Fruit fly (Drosophila melanogaster) whole organism, embryonic: ENCODE measurements around the gene Cpr73D.

Experiments used
- Abd-B ChIP-seq: fragments of 200-800 bp; sonication (Bioruptor generic); optimal IDR thresholded peaks from 2 replicates; lab custom pipeline; 2018; ENCODE audit warnings: missing biosample characterization, mild to moderate bottlenecking, missing genetic modification characterization, moderate library complexity
- Atf-2 ChIP-seq: fragments of 200-800 bp; sonication (Bioruptor generic); optimal IDR thresholded peaks from 2 replicates; lab custom pipeline; 2016; ENCODE audit warnings: missing biosample characterization, missing genetic modification characterization
- BtbVII ChIP-seq: fragments of 200-800 bp; sonication (Bioruptor generic); optimal IDR thresholded peaks from 3 replicates; lab custom pipeline; 2017; ENCODE audit warnings: missing biosample characterization, mild to moderate bottlenecking, missing genetic modification characterization
- CG10979 ChIP-seq: fragments of 200-800 bp; sonication (Bioruptor generic); optimal IDR thresholded peaks from 2 replicates; lab custom pipeline; 2018; ENCODE audit warnings: missing biosample characterization, mild to moderate bottlenecking, missing genetic modification characterization, moderate library complexity
- CG11560 ChIP-seq: fragments of 200-800 bp; sonication (Bioruptor generic); IDR thresholded peaks from 3 replicates; pipeline ENCODE4 v1.3.6; 2022; ENCODE audit warnings: missing biosample characterization, missing genetic modification characterization
- CG12942 ChIP-seq: fragments of 200-800 bp; sonication (Bioruptor generic); optimal IDR thresholded peaks from 3 replicates; lab custom pipeline; 2016; ENCODE audit warnings: missing biosample characterization, missing genetic modification characterization
- CG13287 ChIP-seq: fragments of 200-800 bp; sonication (Bioruptor generic); IDR thresholded peaks from 2 replicates; pipeline ENCODE4 v1.3.6; 2022; ENCODE audit warnings: missing biosample characterization, missing genetic modification characterization; ENCODE audit not compliant: partially characterized antibody
- CG14441 ChIP-seq: fragments of 200-800 bp; sonication (Bioruptor generic); IDR thresholded peaks from 2 replicates; pipeline ENCODE4 v1.3.6; 2022; ENCODE audit warnings: missing biosample characterization, missing genetic modification characterization
- CG15011 ChIP-seq: fragments of 200-800 bp; sonication (Bioruptor generic); optimal IDR thresholded peaks from 3 replicates; lab custom pipeline; 2018; ENCODE audit warnings: missing biosample characterization, mild to moderate bottlenecking, missing genetic modification characterization
- CG1792 ChIP-seq: fragments of 200-800 bp; sonication (Bioruptor generic); optimal IDR thresholded peaks from 2 replicates; lab custom pipeline; 2016; ENCODE audit warnings: missing biosample characterization, missing genetic modification characterization
- CG2712 ChIP-seq: fragments of 200-800 bp; optimal IDR thresholded peaks from 3 replicates; lab custom pipeline; 2019; ENCODE audit warnings: missing biosample characterization, mild to moderate bottlenecking, missing genetic modification characterization, moderate library complexity
- CG3726 ChIP-seq: fragments of 200-800 bp; sonication (Bioruptor generic); IDR thresholded peaks from 3 replicates; pipeline ENCODE4, ENCODE4 v1.3.6; 2022; ENCODE audit warnings: missing biosample characterization, missing genetic modification characterization
- CG3847 ChIP-seq: fragments of 200-800 bp; sonication (Bioruptor generic); IDR thresholded peaks from 2 replicates; pipeline ENCODE4 v1.3.6; 2022; ENCODE audit warnings: missing biosample characterization, missing genetic modification characterization
- CG4617 ChIP-seq: fragments of 200-800 bp; sonication (Bioruptor generic); optimal IDR thresholded peaks from 3 replicates; lab custom pipeline; 2016; ENCODE audit warnings: missing biosample characterization, missing genetic modification characterization, borderline replicate concordance
- CG5245 ChIP-seq: fragments of 200-800 bp; sonication (Bioruptor generic); optimal IDR thresholded peaks from 3 replicates; lab custom pipeline; 2016; ENCODE audit warnings: missing biosample characterization, missing genetic modification characterization
- CG5953 ChIP-seq: fragments of 200-800 bp; sonication (Bioruptor generic); IDR thresholded peaks from 2 replicates; pipeline ENCODE4 v1.3.6; 2022; ENCODE audit warnings: missing biosample characterization, missing genetic modification characterization
- CG6683 ChIP-seq: fragments of 200-800 bp; sonication (Bioruptor generic); optimal IDR thresholded peaks from 2 replicates; lab custom pipeline; 2017; ENCODE audit warnings: missing biosample characterization, mild to moderate bottlenecking, missing genetic modification characterization, missing genetic modification reagents
- CG7357 ChIP-seq: fragments of 200-800 bp; sonication (Bioruptor generic); IDR thresholded peaks from 3 replicates; pipeline ENCODE4 v1.3.6; 2022; ENCODE audit warnings: missing biosample characterization, missing genetic modification characterization
- CG8924 ChIP-seq: fragments of 200-800 bp; optimal IDR thresholded peaks from 3 replicates; lab custom pipeline; 2019; ENCODE audit warnings: missing biosample characterization, mild to moderate bottlenecking, missing genetic modification characterization, moderate library complexity
- CoRest ChIP-seq: fragments of 200-800 bp; sonication (Bioruptor generic); optimal IDR thresholded peaks from 3 replicates; lab custom pipeline; 2018; ENCODE audit warnings: missing biosample characterization, mild to moderate bottlenecking, missing genetic modification characterization, moderate library complexity
- Dbx ChIP-seq: fragments of 200-800 bp; sonication (Bioruptor generic); IDR thresholded peaks from 3 replicates; pipeline ENCODE4 v1.3.6; 2022; ENCODE audit warnings: missing biosample characterization, missing genetic modification characterization
- E2f1 ChIP-seq: fragments of 200-800 bp; sonication (Bioruptor generic); IDR thresholded peaks from 2 replicates; pipeline ENCODE4 v1.3.6; 2022; ENCODE audit warnings: missing biosample characterization, missing genetic modification characterization
- Hsf ChIP-seq: fragments of 200-800 bp; sonication (Bioruptor generic); optimal IDR thresholded peaks from 3 replicates; lab custom pipeline; 2016; ENCODE audit warnings: missing biosample characterization, missing genetic modification characterization
- Mrtf ChIP-seq: fragments of 200-800 bp; sonication (Bioruptor generic); IDR thresholded peaks from 3 replicates; pipeline ENCODE4 v1.3.6; 2022; ENCODE audit warnings: missing biosample characterization, missing genetic modification characterization
- Neu2 ChIP-seq: fragments of 200-800 bp; sonication (Bioruptor generic); optimal IDR thresholded peaks from 3 replicates; lab custom pipeline; 2016; ENCODE audit warnings: missing biosample characterization, missing genetic modification characterization, borderline replicate concordance
- TFAM ChIP-seq: fragments of 200-800 bp; sonication (Bioruptor generic); optimal IDR thresholded peaks from 2 replicates; lab custom pipeline; 2017; ENCODE audit warnings: missing biosample characterization, missing genetic modification characterization, inconsistent platforms
- Usf ChIP-seq: fragments of 200-800 bp; sonication (Bioruptor generic); optimal IDR thresholded peaks from 2 replicates; lab custom pipeline; 2017; ENCODE audit warnings: missing genotype, missing biosample characterization, missing genetic modification characterization
- ash1 ChIP-seq: fragments of 200-800 bp; sonication (Bioruptor generic); optimal IDR thresholded peaks from 2 replicates; lab custom pipeline; 2018; ENCODE audit warnings: missing biosample characterization, mild to moderate bottlenecking, missing genetic modification characterization
- bab2 ChIP-seq: fragments of 200-800 bp; sonication (Bioruptor generic); optimal IDR thresholded peaks from 2 replicates; lab custom pipeline; 2016; ENCODE audit warnings: missing biosample characterization, missing genetic modification characterization
- bcd ChIP-seq: fragments of 200-800 bp; sonication (Bioruptor generic); optimal IDR thresholded peaks from 2 replicates; lab custom pipeline; 2017; ENCODE audit warnings: missing biosample characterization, mild to moderate bottlenecking, missing genetic modification characterization
- br ChIP-seq: fragments of >200 bp; optimal IDR thresholded peaks from 2 replicates; lab custom pipeline; 2017
- btn ChIP-seq: fragments of 200-800 bp; sonication (Bioruptor generic); optimal IDR thresholded peaks from 2 replicates; lab custom pipeline; 2016; ENCODE audit warnings: missing biosample characterization, missing genetic modification characterization
- chinmo ChIP-seq: fragments of 200-800 bp; sonication (Bioruptor generic); IDR thresholded peaks from 4 replicates; pipeline ENCODE4 v1.3.6; 2022; ENCODE audit warnings: missing biosample characterization, missing genetic modification characterization; ENCODE audit not compliant: partially characterized antibody
- chn ChIP-seq: fragments of 200-800 bp; sonication (Bioruptor generic); optimal IDR thresholded peaks from 2 replicates; lab custom pipeline; 2016; ENCODE audit warnings: missing biosample characterization, missing genetic modification characterization
- esg ChIP-seq: fragments of 200-800 bp; sonication (Bioruptor generic); conservative IDR thresholded peaks from 2 replicates; pipeline ENCODE4 v1.3.6; 2022; ENCODE audit warnings: missing biosample characterization, missing genetic modification characterization
- fu2 ChIP-seq: fragments of 200-800 bp; sonication (Bioruptor generic); optimal IDR thresholded peaks from 2 replicates; lab custom pipeline; 2016; ENCODE audit warnings: missing biosample characterization, missing genetic modification characterization
- hth ChIP-seq: fragments of >200 bp; optimal IDR thresholded peaks from 2 replicates; lab custom pipeline; 2017; ENCODE audit warnings: inconsistent platforms
- kni ChIP-seq: fragments of 200-800 bp; sonication (Bioruptor generic); optimal IDR thresholded peaks from 3 replicates; lab custom pipeline; 2017; ENCODE audit warnings: mild to moderate bottlenecking, missing biosample characterization, missing genetic modification reagents, missing genetic modification characterization
- mam ChIP-seq: fragments of 200-800 bp; sonication (Bioruptor generic); optimal IDR thresholded peaks from 3 replicates; lab custom pipeline; 2016; ENCODE audit warnings: missing biosample characterization, missing genetic modification characterization
- oc ChIP-seq: fragments of 200-800 bp; sonication (Bioruptor generic); optimal IDR thresholded peaks from 2 replicates; lab custom pipeline; 2018; ENCODE audit warnings: missing biosample characterization, mild to moderate bottlenecking, missing genetic modification characterization, moderate library complexity
- pnt ChIP-seq: fragments of 200-800 bp; sonication (Bioruptor generic); optimal IDR thresholded peaks from 3 replicates; lab custom pipeline; 2016; ENCODE audit warnings: missing biosample characterization, missing genetic modification characterization
- prd ChIP-seq, 3 experiments: fragments of >200 bp in 2 of 3; fragments of 200-800 bp in 1 of 3; sonication (Bioruptor generic) in 1 of 3; optimal IDR thresholded peaks in 2 of 3; IDR thresholded peaks in 1 of 3; 2 replicates in 2 of 3; 3 replicates in 1 of 3; pipeline versions ENCODE4 v1.3.6 to Lab custom; 2017 to 2022; ENCODE audit warnings: missing biosample characterization in 1 of 3, missing genetic modification characterization in 1 of 3
- psq ChIP-seq: fragments of 200-800 bp; sonication (Bioruptor generic); optimal IDR thresholded peaks from 2 replicates; lab custom pipeline; 2017; ENCODE audit warnings: missing biosample characterization, missing genetic modification characterization
- repo ChIP-seq: fragments of 200-800 bp; sonication (Bioruptor generic); optimal IDR thresholded peaks from 2 replicates; lab custom pipeline; 2016; ENCODE audit warnings: missing biosample characterization, missing genetic modification characterization
- scrt ChIP-seq: fragments of 200-800 bp; sonication (Bioruptor generic); optimal IDR thresholded peaks from 2 replicates; lab custom pipeline; 2018; ENCODE audit warnings: missing biosample characterization, mild to moderate bottlenecking, missing genetic modification characterization, moderate library complexity
- sens ChIP-seq: fragments of 200-800 bp; sonication (Bioruptor generic); peaks from one replicate; lab custom pipeline; 2016; ENCODE audit warnings: missing biosample characterization, missing genetic modification characterization
- sens-2 ChIP-seq: fragments of 200-800 bp; sonication (Bioruptor generic); IDR thresholded peaks from 2 replicates; pipeline ENCODE4 v1.3.6; 2022; ENCODE audit warnings: missing biosample characterization, missing genetic modification characterization
- slp2 ChIP-seq: fragments of 200-800 bp; sonication (Bioruptor generic); optimal IDR thresholded peaks from 2 replicates; lab custom pipeline; 2016; ENCODE audit warnings: missing biosample characterization, missing genetic modification characterization
- sug ChIP-seq: fragments of 200-800 bp; optimal IDR thresholded peaks from 2 replicates; lab custom pipeline; 2019; ENCODE audit warnings: missing biosample characterization, mild to moderate bottlenecking, missing genetic modification characterization, moderate library complexity
- tap ChIP-seq: fragments of 200-800 bp; optimal IDR thresholded peaks from 3 replicates; lab custom pipeline; 2019; ENCODE audit warnings: missing biosample characterization, mild to moderate bottlenecking, missing genetic modification characterization, moderate library complexity
- tna ChIP-seq: fragments of 200-800 bp; sonication (Bioruptor generic); IDR thresholded peaks from 2 replicates; pipeline ENCODE4 v1.3.6; 2022; ENCODE audit warnings: missing biosample characterization, missing genetic modification characterization; ENCODE audit not compliant: partially characterized antibody
- yki ChIP-seq: fragments of >200 bp; optimal IDR thresholded peaks from 3 replicates; lab custom pipeline; 2018
- zen2 ChIP-seq: fragments of 200-800 bp; sonication (Bioruptor generic); IDR thresholded peaks from 3 replicates; pipeline ENCODE4 v1.3.6; 2022; ENCODE audit warnings: missing biosample characterization, missing genetic modification characterization; ENCODE audit not compliant: partially characterized antibody

Cpr73D gene

dm6 chr3L:16896408-16896807 is 61.1 kb downstream of the Cpr73D start (continued):
- TF ChIP-seq CG15011 (GFP tag; lab: Kevin White, UChicago) (no peak), sens-2 (GFP tag; lab: Robert Waterston, UW) (no peak), hth (lab: Kevin White, UChicago) (no peak), bcd (peak; percentile 3), TFAM (no peak), chinmo (GFP tag; lab: Robert Waterston, UW) (no peak), psq (GFP tag; lab: Kevin White, UChicago) (no peak), zen2 (GFP tag; lab: Robert Waterston, UW) (no peak), CG1792 (GFP tag; lab: Kevin White, UChicago) (no peak), repo (GFP tag; lab: Kevin White, UChicago) (no peak), CoRest (tag; lab: Kevin White, UChicago) (no peak), CG11560 (tag; lab: Robert Waterston, UW) (no peak), fu2 (GFP tag; lab: Kevin White, UChicago) (no peak), prd (optimal IDR thresholded peaks at IDR 0.05; lab: Kevin White, UChicago) (no peak), prd (GFP tag; IDR thresholded peaks at IDR 0.05; lab: Robert Waterston, UW) (no peak), ash1 (GFP tag; lab: Kevin White, UChicago) (no peak), Hsf (GFP tag; lab: Kevin White, UChicago) (peak; percentile 6), kni (GFP tag; lab: Kevin White, UChicago) (no peak), yki (lab: Kevin White, UChicago) (no peak), Usf (GFP tag; lab: Kevin White, UChicago) (no peak), oc (tag; lab: Kevin White, UChicago) (no peak), CG8924 (tag; lab: Kevin White, UChicago) (no peak), tna (no peak), esg (GFP tag; lab: Robert Waterston, UW) (no peak), CG10979 (tag; lab: Kevin White, UChicago) (no peak), Dbx (peak; percentile 22; the same call in 1 of the 3 replicates), bab2 (GFP tag; lab: Kevin White, UChicago) (no peak), scrt (GFP tag; lab: Kevin White, UChicago) (no peak), tap (tag; lab: Kevin White, UChicago) (no peak), br (no peak), CG3847 (0 out of 2 replicates have a peak, but pooled peaks have one; percentile 9), CG5953 (GFP tag; lab: Robert Waterston, UW) (no peak), CG12942 (GFP tag; lab: Kevin White, UChicago) (no peak), Mrtf (GFP tag; lab: Robert Waterston, UW) (no peak), CG2712 (tag; lab: Kevin White, UChicago) (no peak), CG14441 (GFP tag; lab: Robert Waterston, UW) (no peak), chn (no peak), CG5245 (no peak), slp2 (GFP tag; lab: Kevin White, UChicago) (no peak), Atf-2 (GFP tag; lab: Kevin White, UChicago) (no peak), E2f1 (GFP tag; lab: Robert Waterston, UW) (no peak), mam (no peak), sens (GFP tag; lab: Kevin White, UChicago) (no peak), CG7357 (GFP tag; lab: Robert Waterston, UW) (no peak), pnt (no peak), CG3726 (GFP tag; lab: Robert Waterston, UW) (no peak), btn (GFP tag; lab: Kevin White, UChicago) (no peak), Neu2 (GFP tag; lab: Kevin White, UChicago) (no peak), Abd-B (GFP tag; lab: Kevin White, UChicago) (no peak), CG6683 (GFP tag; lab: Kevin White, UChicago) (no peak), CG13287 (peak; percentile 24; the same call in 1 of the 2 replicates), CG4617 (GFP tag; lab: Kevin White, UChicago) (no peak), sug (tag; lab: Kevin White, UChicago) (no peak), BtbVII (GFP tag; lab: Kevin White, UChicago) (no peak)
